Worm (Caenorhabditis elegans): Measurements from ENCODE around the gene T25F10.1.
A peak's percentile ranks its signal among the peaks of the same experiment; 100 is the strongest.

T25F10.1 gene

DNA sequence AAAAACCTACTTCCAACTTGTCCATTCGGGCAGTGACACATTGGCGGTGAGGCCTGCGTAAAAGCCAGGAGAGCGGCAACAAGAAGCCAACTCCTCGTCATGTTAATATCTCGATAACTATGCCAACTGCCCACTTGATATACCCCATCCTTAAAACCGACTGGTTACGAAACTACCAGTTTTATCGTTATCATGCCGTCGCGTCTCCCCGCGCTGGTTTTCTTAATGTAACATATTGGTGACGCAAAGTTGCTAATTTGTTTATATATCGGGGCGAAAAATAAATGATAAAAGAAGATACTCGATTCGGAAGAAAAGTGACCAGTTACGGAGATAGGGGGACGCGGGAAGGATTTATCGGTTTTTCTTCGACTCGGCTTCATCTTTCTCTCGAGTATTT, 36.7 kb upstream of the T25F10.1 start, which contains the start of gene grl-9:
TSS of gene grl-9 (minus strand) at position 101 of the 400 bp plus-strand sequence.
- TF ChIP-seq unc-62 (GFP tag; optimal IDR thresholded peaks at IDR 0.05 in 1 of 2) = peak in 1 of 2 experiments; percentile 34
- TF ChIP-seq unc-62 (tag; optimal IDR thresholded peaks at IDR 0.05) = no peak
- no peak for TF ChIP-seq madf-9 (GFP tag; conservative IDR thresholded peaks at IDR 0.05)
- no peak for TF ChIP-seq duxl-1 (tag; optimal IDR thresholded peaks at IDR 0.05; ENCODE audit: poor library complexity)
- peak; percentile 14 for TF ChIP-seq aha-1 (tag)
- no peak for TF ChIP-seq ama-1 (optimal IDR thresholded peaks at IDR 0.05)
- no peak for TF ChIP-seq set-16 (GFP tag; IDR thresholded peaks at IDR 0.05)
- TF ChIP-seq nhr-28 (tag; optimal IDR thresholded peaks at IDR 0.05) = no peak
- no peak for TF ChIP-seq nhr-11 (tag; optimal IDR thresholded peaks at IDR 0.05)
- no peak for TF ChIP-seq unc-39 (tag; optimal IDR thresholded peaks at IDR 0.05)
- no peak for TF ChIP-seq nhr-77 (tag; optimal IDR thresholded peaks at IDR 0.05)
- TF ChIP-seq hlh-30 (tag; optimal IDR thresholded peaks at IDR 0.05; ENCODE audit: insufficient read depth) = no peak
- TF ChIP-seq ceh-32 (tag; optimal IDR thresholded peaks at IDR 0.05; ENCODE audit: poor library complexity) = no peak
- TF ChIP-seq zip-11 (GFP tag; IDR thresholded peaks at IDR 0.05) = no peak

- TF ChIP-seq fkh-10 (GFP tag; optimal IDR thresholded peaks at IDR 0.05) (no peak), T26A8.4 (GFP tag; IDR thresholded peaks at IDR 0.05) (no peak), ZK546.5 (tag; optimal IDR thresholded peaks at IDR 0.05) (no peak), dmd-6 (GFP tag; IDR thresholded peaks at IDR 0.05) (no peak), daf-12 (tag; optimal IDR thresholded peaks at IDR 0.05) (no peak), mxl-2 (GFP tag; conservative IDR thresholded peaks at IDR 0.05) (no peak), madf-5 (GFP tag; IDR thresholded peaks at IDR 0.05) (no peak), dmd-8 (GFP tag; IDR thresholded peaks at IDR 0.05) (no peak), ceh-28 (tag; optimal IDR thresholded peaks at IDR 0.05) (no peak), saeg-2 (GFP tag; IDR thresholded peaks at IDR 0.05) (no peak)
Observed at ce11 chrV:6732995-6733394, 35.3 kb upstream of the T25F10.1 start, which contains the start of gene grl-8. grl-8 (minus strand) TSS chrV:6733095.

DNA sequence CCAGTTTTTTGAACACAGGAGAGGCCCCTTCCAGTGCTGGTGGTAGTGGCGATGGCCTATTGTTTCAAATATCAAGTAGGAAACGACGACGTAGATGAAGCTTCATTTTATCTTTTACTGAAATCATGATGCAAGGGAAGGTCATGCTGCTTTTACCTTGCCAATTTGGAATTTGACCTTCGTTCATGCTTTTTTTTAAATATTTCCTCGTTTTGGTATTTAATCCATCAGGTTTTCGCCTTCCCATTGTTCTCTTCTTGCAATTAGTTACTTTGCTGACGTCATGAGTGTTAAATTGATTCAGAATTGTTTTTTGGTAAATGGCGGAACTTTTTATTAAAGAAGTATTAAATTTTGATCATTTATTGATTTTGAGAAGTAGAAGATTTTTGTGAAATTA, 32.2 kb upstream of the T25F10.1 start:
- peak; percentile 0 for TF ChIP-seq nhr-25 (tag; optimal IDR thresholded peaks at IDR 0.05; ENCODE audit: borderline replicate concordance, insufficient read depth)
- no peak for TF ChIP-seq nhr-77 (tag; optimal IDR thresholded peaks at IDR 0.05)
- no peak for TF ChIP-seq nhr-76 (tag; optimal IDR thresholded peaks at IDR 0.05)
- TF ChIP-seq unc-62 (GFP tag; optimal IDR thresholded peaks at IDR 0.05 in 1 of 2) = peak in 1 of 2 experiments; percentile 41
- no peak for TF ChIP-seq unc-62 (tag; optimal IDR thresholded peaks at IDR 0.05)
- TF ChIP-seq daf-19 (GFP tag; conservative IDR thresholded peaks at IDR 0.05) = no peak

DNA sequence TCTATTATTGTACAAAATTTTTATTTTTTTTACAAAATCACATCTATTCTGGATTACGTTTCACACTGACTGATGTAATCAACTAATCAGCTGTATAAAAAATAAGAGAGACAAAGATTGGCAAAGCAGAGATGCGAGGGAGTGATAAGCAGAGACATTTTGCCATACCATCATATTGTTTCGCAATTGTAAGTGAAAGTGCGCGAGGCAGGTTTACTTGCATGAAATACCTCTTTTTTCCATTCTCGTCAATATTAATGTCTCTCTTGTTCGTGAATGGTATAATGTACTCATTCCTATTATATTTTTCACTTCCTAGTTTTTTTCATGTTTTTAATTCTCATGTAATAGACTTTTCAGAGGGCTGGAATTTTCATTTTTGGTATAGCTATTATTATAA, 31.4 kb upstream of the T25F10.1 start:
- TF ChIP-seq fkh-10 (GFP tag; optimal IDR thresholded peaks at IDR 0.05) = no peak
- no peak for TF ChIP-seq egl-43 (GFP tag; IDR thresholded peaks at IDR 0.05)
- TF ChIP-seq nhr-28 (tag; optimal IDR thresholded peaks at IDR 0.05) = peak; percentile 18
- TF ChIP-seq hlh-11 (tag; optimal IDR thresholded peaks at IDR 0.05) = peak; percentile 14
- no peak for TF ChIP-seq ceh-20 (GFP tag; IDR thresholded peaks at IDR 0.05)
- TF ChIP-seq madf-5 (GFP tag; IDR thresholded peaks at IDR 0.05) = no peak
- TF ChIP-seq fos-1 (tag; optimal IDR thresholded peaks at IDR 0.05) = no peak
- TF ChIP-seq spr-1 (tag; optimal IDR thresholded peaks at IDR 0.05) = no peak
- TF ChIP-seq spr-3 (GFP tag; optimal IDR thresholded peaks at IDR 0.05) = no peak
- no peak for TF ChIP-seq R02D3.7 (tag; optimal IDR thresholded peaks at IDR 0.05)
- peak; percentile 22 for TF ChIP-seq mep-1 (tag; optimal IDR thresholded peaks at IDR 0.05)
- TF ChIP-seq nhr-25 (tag; optimal IDR thresholded peaks at IDR 0.05; ENCODE audit: borderline replicate concordance, insufficient read depth) = peak; percentile 5
- TF ChIP-seq ztf-7 (tag; optimal IDR thresholded peaks at IDR 0.05) = no peak
- no peak for TF ChIP-seq php-3 (GFP tag; IDR thresholded peaks at IDR 0.05)
- TF ChIP-seq lin-29 (GFP tag; IDR thresholded peaks at IDR 0.05) = no peak
- TF ChIP-seq unc-62 (GFP tag; optimal IDR thresholded peaks at IDR 0.05 in 1 of 2) = peak in 1 of 2 experiments; percentile 71
- no peak for TF ChIP-seq unc-62 (tag; optimal IDR thresholded peaks at IDR 0.05)
- TF ChIP-seq ZK546.5 (tag; optimal IDR thresholded peaks at IDR 0.05) = no peak
- TF ChIP-seq nhr-48 (tag; optimal IDR thresholded peaks at IDR 0.05) = peak; percentile 34
- TF ChIP-seq dmd-6 (GFP tag; IDR thresholded peaks at IDR 0.05) = 0 out of 2 replicates have a peak, but pooled peaks have one; percentile 10
- no peak for TF ChIP-seq dve-1 (tag; optimal IDR thresholded peaks at IDR 0.05; ENCODE audit: insufficient read depth)
- peak; percentile 4 for TF ChIP-seq cey-2 (tag; optimal IDR thresholded peaks at IDR 0.05; ENCODE audit: borderline replicate concordance, insufficient read depth)
- TF ChIP-seq Y48G9A.11 (GFP tag; IDR thresholded peaks at IDR 0.05) = no peak
- TF ChIP-seq nhr-111 (GFP tag; optimal IDR thresholded peaks at IDR 0.05) = no peak
- TF ChIP-seq mxl-3 (GFP tag; optimal IDR thresholded peaks at IDR 0.05) = no peak
- no peak for TF ChIP-seq nhr-42 (GFP tag; IDR thresholded peaks at IDR 0.05)

Data from whole organism, L4 larva.